Worm (Caenorhabditis elegans) whole organism, early embryonic: Measurements from ENCODE around the gene C01G12.5.
A peak's percentile ranks its signal among the peaks of the same experiment; 100 is the strongest.

Source experiments
- B0310.2 ChIP-seq: sonication (generic microtip); optimal IDR thresholded peaks from 2 replicates; lab custom pipeline; 2016; ENCODE audit warnings: mild to moderate bottlenecking, missing genetic modification characterization, missing compliant biosample characterization
- F13C5.2 ChIP-seq: sonication (generic microtip); optimal IDR thresholded peaks from 2 replicates; lab custom pipeline; 2017; ENCODE audit warnings: mild to moderate bottlenecking, missing genetic modification characterization, inconsistent platforms, missing compliant biosample characterization
- aly-1 ChIP-seq: sonication (generic microtip); optimal IDR thresholded peaks from 2 replicates; lab custom pipeline; 2016; ENCODE audit warnings: missing genetic modification characterization, missing compliant biosample characterization
- ama-1 ChIP-seq: fragments of 150-350 bp; optimal IDR thresholded peaks from 2 replicates; lab custom pipeline; 2014
- ceh-13 ChIP-seq: fragments of 200-800 bp; sonication (Bioruptor generic); optimal IDR thresholded peaks from 2 replicates; lab custom pipeline; 2018; ENCODE audit warnings: mild to moderate bottlenecking, missing genetic modification characterization, missing compliant biosample characterization
- ceh-36 ChIP-seq: sonication (generic microtip); optimal IDR thresholded peaks from 2 replicates; lab custom pipeline; 2016; ENCODE audit warnings: missing genetic modification characterization, inconsistent platforms, missing compliant biosample characterization
- ets-7 ChIP-seq: sonication (generic microtip); optimal IDR thresholded peaks from 2 replicates; lab custom pipeline; 2016; ENCODE audit warnings: missing genotype, missing genetic modification characterization, missing compliant biosample characterization
- flt-1 ChIP-seq: fragments of 200-800 bp; sonication (Bioruptor generic); IDR thresholded peaks from 2 replicates; pipeline ENCODE4 v1.3.6; 2022; ENCODE audit warnings: missing genetic modification characterization, missing compliant biosample characterization
- hmbx-1 ChIP-seq: sonication (generic microtip); optimal IDR thresholded peaks from 2 replicates; lab custom pipeline; 2016; ENCODE audit warnings: mild to moderate bottlenecking, missing genetic modification characterization, missing compliant biosample characterization
- hmg-4 ChIP-seq: fragments of 200-800 bp; sonication (Bioruptor generic); optimal IDR thresholded peaks from 2 replicates; lab custom pipeline; 2018; ENCODE audit warnings: mild to moderate bottlenecking, missing genetic modification characterization, missing compliant biosample characterization
- hnd-1 ChIP-seq: sonication (generic microtip); optimal IDR thresholded peaks from 2 replicates; lab custom pipeline; 2016; ENCODE audit warnings: missing genetic modification characterization, missing compliant biosample characterization
- pes-1 ChIP-seq: fragments of 200-800 bp; sonication (Bioruptor generic); IDR thresholded peaks from 2 replicates; pipeline ENCODE4 v1.3.6; 2022; ENCODE audit warnings: missing genetic modification reagents, missing genetic modification characterization, missing compliant biosample characterization
- scrt-1 ChIP-seq: fragments of 200-800 bp; sonication (Bioruptor generic); IDR thresholded peaks from 2 replicates; pipeline ENCODE4 v1.3.6; 2022; ENCODE audit warnings: missing genetic modification characterization, missing compliant biosample characterization
- sea-1 ChIP-seq: fragments of 200-800 bp; sonication (Bioruptor generic); conservative IDR thresholded peaks from 2 replicates; pipeline ENCODE4 v1.3.6; 2022; ENCODE audit warnings: missing genetic modification characterization, missing compliant biosample characterization
- tbx-11 ChIP-seq: fragments of 200-800 bp; sonication (Bioruptor generic); IDR thresholded peaks from 2 replicates; pipeline ENCODE4 v1.3.6; 2022; ENCODE audit warnings: missing genetic modification characterization, missing compliant biosample characterization
- tbx-37 ChIP-seq: fragments of 200-800 bp; sonication (Bioruptor generic); conservative IDR thresholded peaks from 2 replicates; pipeline ENCODE4 v1.3.6; 2022; ENCODE audit warnings: missing genetic modification reagents, missing genetic modification characterization, missing compliant biosample characterization
- tra-4 ChIP-seq: sonication (generic microtip); optimal IDR thresholded peaks from 2 replicates; lab custom pipeline; 2017; ENCODE audit warnings: missing genetic modification characterization, missing compliant biosample characterization

Gene C01G12.5

ce11 chrII:14574790-14575189, 12.5 kb downstream of the C01G12.5 start:
- TF ChIP-seq tbx-11, result no peak
- no peak for TF ChIP-seq ceh-36 (tag; lab: Kevin White, UChicago)
- TF ChIP-seq tbx-37, result no peak
- TF ChIP-seq flt-1 (GFP tag; lab: Robert Waterston, UW), result no peak
- TF ChIP-seq hmbx-1, result no peak
- no peak for TF ChIP-seq hmg-4
- no peak for TF ChIP-seq B0310.2 (tag; lab: Kevin White, UChicago)
- no peak for TF ChIP-seq ceh-13 (GFP tag; lab: Kevin White, UChicago)
- TF ChIP-seq aly-1 (tag; lab: Kevin White, UChicago), result no peak
- no peak for TF ChIP-seq scrt-1 (GFP tag; lab: Robert Waterston, UW)

ce11 chrII:14573315-14573714, 14.0 kb downstream of the C01G12.5 start, which contains the start of gene madf-5:
TSS of gene madf-5 (plus strand) at chrII:14573615.
- TF ChIP-seq ama-1 (lab: Kevin White, UChicago) (no peak), tra-4 (tag; lab: Kevin White, UChicago) (no peak), aly-1 (tag; lab: Kevin White, UChicago) (no peak), tbx-37 (no peak), ets-7 (tag; lab: Kevin White, UChicago) (no peak), scrt-1 (GFP tag; lab: Robert Waterston, UW) (no peak), B0310.2 (tag; lab: Kevin White, UChicago) (no peak), hmg-4 (no peak), ceh-13 (GFP tag; lab: Kevin White, UChicago) (no peak), F13C5.2 (no peak), ceh-36 (tag; lab: Kevin White, UChicago) (no peak), hmbx-1 (no peak), tbx-11 (no peak), hnd-1 (tag; lab: Kevin White, UChicago) (no peak), flt-1 (GFP tag; lab: Robert Waterston, UW) (no peak), sea-1 (GFP tag; lab: Robert Waterston, UW) (no peak), pes-1 (GFP tag; lab: Robert Waterston, UW) (no peak)

- TF ChIP-seq ama-1 (lab: Kevin White, UChicago), result no peak
- no peak for TF ChIP-seq tbx-37
- TF ChIP-seq pes-1 (GFP tag; lab: Robert Waterston, UW), result no peak
- no peak for TF ChIP-seq hmg-4
- no peak for TF ChIP-seq B0310.2 (tag; lab: Kevin White, UChicago)
- no peak for TF ChIP-seq tra-4 (tag; lab: Kevin White, UChicago)
- TF ChIP-seq ets-7 (tag; lab: Kevin White, UChicago), result no peak
- no peak for TF ChIP-seq ceh-13 (GFP tag; lab: Kevin White, UChicago)
- TF ChIP-seq flt-1 (GFP tag; lab: Robert Waterston, UW), result no peak
- no peak for TF ChIP-seq F13C5.2
- no peak for TF ChIP-seq ceh-36 (tag; lab: Kevin White, UChicago)
- TF ChIP-seq aly-1 (tag; lab: Kevin White, UChicago), result no peak
- TF ChIP-seq tbx-11, result no peak
- no peak for TF ChIP-seq scrt-1 (GFP tag; lab: Robert Waterston, UW)
- no peak for TF ChIP-seq sea-1 (GFP tag; lab: Robert Waterston, UW)
- no peak for TF ChIP-seq hnd-1 (tag; lab: Kevin White, UChicago)
These were observed 16.7 kb downstream of the C01G12.5 start for ce11 chrII:14570541-14571160.

- TF ChIP-seq pes-1 (GFP tag; lab: Robert Waterston, UW), result no peak
- peak; percentile 26 for TF ChIP-seq hmg-4
These were observed 18.0 kb downstream of the C01G12.5 start for ce11 chrII:14569322-14569721.

- TF ChIP-seq scrt-1 (GFP tag; lab: Robert Waterston, UW) (no peak), hmbx-1 (no peak), tbx-11 (no peak)
These were observed 19.5 kb downstream of the C01G12.5 start for ce11 chrII:14567811-14568210.

ce11 chrII:14563766-14564370, 23.4 kb downstream of the C01G12.5 start:
- peak; percentile 46 for TF ChIP-seq tbx-37

ce11 chrII:14561549-14562115, 25.7 kb downstream of the C01G12.5 start, which contains the start of gene mog-4:
TSS of gene mog-4 (minus strand) at chrII:14561599.
- TF ChIP-seq scrt-1 (GFP tag; lab: Robert Waterston, UW) (peak; percentile 69), tbx-11 (peak; percentile 68), pes-1 (GFP tag; lab: Robert Waterston, UW) (peak; percentile 73), F13C5.2 (peak; percentile 71), tbx-37 (peak; percentile 91), sea-1 (GFP tag; lab: Robert Waterston, UW) (peak; percentile 41; the same call in 1 of the 2 replicates)

ce11 chrII:14555019-14555418, 32.3 kb downstream of the C01G12.5 start:
- no peak for TF ChIP-seq ama-1 (lab: Kevin White, UChicago)
- no peak for TF ChIP-seq ceh-13 (GFP tag; lab: Kevin White, UChicago)
- TF ChIP-seq B0310.2 (tag; lab: Kevin White, UChicago), result no peak
- no peak for TF ChIP-seq sea-1 (GFP tag; lab: Robert Waterston, UW)
- no peak for TF ChIP-seq ceh-36 (tag; lab: Kevin White, UChicago)
- no peak for TF ChIP-seq hnd-1 (tag; lab: Kevin White, UChicago)
- TF ChIP-seq pes-1 (GFP tag; lab: Robert Waterston, UW), result no peak
- no peak for TF ChIP-seq tbx-37
- no peak for TF ChIP-seq ets-7 (tag; lab: Kevin White, UChicago)
- TF ChIP-seq scrt-1 (GFP tag; lab: Robert Waterston, UW), result no peak
- TF ChIP-seq F13C5.2, result no peak
- TF ChIP-seq tra-4 (tag; lab: Kevin White, UChicago), result no peak
- TF ChIP-seq tbx-11, result no peak
- TF ChIP-seq flt-1 (GFP tag; lab: Robert Waterston, UW), result no peak
- no peak for TF ChIP-seq hmg-4
- TF ChIP-seq aly-1 (tag; lab: Kevin White, UChicago), result no peak
- TF ChIP-seq hmbx-1, result no peak
